Worm (Caenorhabditis elegans): ENCODE data around the gene K10G4.10.

DNA sequence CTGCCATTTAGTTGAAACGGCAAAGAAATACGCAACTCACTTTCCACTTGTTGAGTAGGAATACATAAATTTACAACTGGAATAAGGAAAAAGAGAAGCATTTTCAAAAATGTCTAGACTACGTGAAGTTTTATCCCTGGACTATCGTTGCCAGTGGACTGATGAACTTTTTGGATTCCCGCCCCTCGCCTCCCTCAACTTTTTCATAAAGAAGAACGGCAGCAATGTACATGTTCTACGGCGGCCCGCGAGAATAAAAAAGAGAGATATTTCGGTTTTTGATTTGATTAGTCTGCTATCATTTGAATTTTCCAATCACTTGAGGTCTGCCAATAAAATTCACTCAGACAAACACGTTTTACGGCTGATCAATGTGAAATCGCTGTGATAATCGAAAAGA, 24.4 kb upstream of the K10G4.10 start, which contains the start of gene clec-243:
- TF ChIP-seq jun-1 (tag; optimal IDR thresholded peaks at IDR 0.05) (no peak), ama-1 (optimal IDR thresholded peaks at IDR 0.05) (no peak), unc-62 (GFP tag; optimal IDR thresholded peaks at IDR 0.05 in 1 of 2) (no peak), unc-62 (tag; optimal IDR thresholded peaks at IDR 0.05) (no peak), egl-43 (GFP tag; IDR thresholded peaks at IDR 0.05) (no peak), daf-8 (GFP tag; IDR thresholded peaks at IDR 0.05) (no peak), F44E2.7 (GFP tag; IDR thresholded peaks at IDR 0.05) (no peak), attf-4 (tag; optimal IDR thresholded peaks at IDR 0.05) (no peak), mdl-1 (tag; optimal IDR thresholded peaks at IDR 0.05) (no peak), ZK546.5 (tag; optimal IDR thresholded peaks at IDR 0.05) (no peak)
